Fruit fly (Drosophila melanogaster): ENCODE data around the gene RnrL.

RnrL gene

dm6 chr2L:10342471-10342870 is 14.7 kb upstream of the RnrL start, which contains the start of gene Sps2 (continued):
- peak; percentile 70 for TF ChIP-seq CG2129 (GFP tag; IDR thresholded peaks at IDR 0.05; ENCODE audit: partially characterized antibody)
- peak; percentile 75; the same call in 2 of the 3 replicates for TF ChIP-seq knrl (GFP tag; IDR thresholded peaks at IDR 0.05; ENCODE audit: partially characterized antibody)
- TF ChIP-seq CG31441 (GFP tag; IDR thresholded peaks at IDR 0.05), result 0 out of 2 replicates have a peak, but pooled peaks have one; percentile 9
- peak; percentile 82 for TF ChIP-seq Dll (GFP tag; IDR thresholded peaks at IDR 0.05; ENCODE audit: partially characterized antibody)
- peak; percentile 27 for TF ChIP-seq trem (tag; optimal IDR thresholded peaks at IDR 0.05)
- TF ChIP-seq zen (tag; optimal IDR thresholded peaks at IDR 0.05), result no peak
- no peak for TF ChIP-seq CG18476 (GFP tag; optimal IDR thresholded peaks at IDR 0.05)
- TF ChIP-seq wdn (GFP tag; IDR thresholded peaks at IDR 0.05), result no peak
- no peak for TF ChIP-seq sim (GFP tag; IDR thresholded peaks at IDR 0.05)
- peak; percentile 23 for TF ChIP-seq HmgZ (tag; optimal IDR thresholded peaks at IDR 0.05)
- TF ChIP-seq CG14710 (tag; optimal IDR thresholded peaks at IDR 0.05), result peak; percentile 45
- 0 out of 3 replicates have a peak, but pooled peaks have one; percentile 27 for TF ChIP-seq CG2199 (GFP tag; IDR thresholded peaks at IDR 0.05)
- TF ChIP-seq ssp (GFP tag; IDR thresholded peaks at IDR 0.05), result peak; percentile 17; the same call in 1 of the 2 replicates
- TF ChIP-seq MESR4 (GFP tag; optimal IDR thresholded peaks at IDR 0.05), result peak; percentile 10
- peak; percentile 63 for TF ChIP-seq inv (GFP tag; IDR thresholded peaks at IDR 0.05; ENCODE audit: partially characterized antibody)
- peak; percentile 29 for TF ChIP-seq nmo (GFP tag; optimal IDR thresholded peaks at IDR 0.05)
- TF ChIP-seq lilli (GFP tag; optimal IDR thresholded peaks at IDR 0.05), result peak; percentile 18
- peak; percentile 45 for TF ChIP-seq CG2712 (tag; optimal IDR thresholded peaks at IDR 0.05)
- no peak for TF ChIP-seq fu2 (GFP tag; optimal IDR thresholded peaks at IDR 0.05)
- peak; percentile 11 for TF ChIP-seq Xbp1 (GFP tag; optimal IDR thresholded peaks at IDR 0.05)
- TF ChIP-seq mam (GFP tag; optimal IDR thresholded peaks at IDR 0.05), result peak; percentile 1
- TF ChIP-seq CG16813 (GFP tag; IDR thresholded peaks at IDR 0.05; ENCODE audit: partially characterized antibody), result peak; percentile 75
- peak; percentile 72 for TF ChIP-seq Dref (GFP tag; IDR thresholded peaks at IDR 0.05)
- TF ChIP-seq ab (GFP tag; optimal IDR thresholded peaks at IDR 0.05), result no peak
- TF ChIP-seq sna (GFP tag; IDR thresholded peaks at IDR 0.05; ENCODE audit: partially characterized antibody), result peak; percentile 66
- peak; percentile 30 for TF ChIP-seq CG13624 (GFP tag; optimal IDR thresholded peaks at IDR 0.05)
- no peak for TF ChIP-seq CG2678 (tag; optimal IDR thresholded peaks at IDR 0.05)
- no peak for TF ChIP-seq CG31224 (GFP tag; IDR thresholded peaks at IDR 0.05)
- peak; percentile 42 for TF ChIP-seq phol (tag; optimal IDR thresholded peaks at IDR 0.05)
- no peak for TF ChIP-seq CG12942 (GFP tag; optimal IDR thresholded peaks at IDR 0.05)
- TF ChIP-seq wek (GFP tag; optimal IDR thresholded peaks at IDR 0.05), result peak; percentile 4
- peak in 1 of 3 experiments; percentile 39 for TF ChIP-seq Stat92E (GFP tag; optimal IDR thresholded peaks at IDR 0.05)
- TF ChIP-seq D19B (GFP tag; optimal IDR thresholded peaks at IDR 0.05), result no peak
- peak; percentile 89 for TF ChIP-seq MBD-R2 (GFP tag; IDR thresholded peaks at IDR 0.05)
- TF ChIP-seq CTCF (GFP tag; optimal IDR thresholded peaks at IDR 0.05), result no peak
- peak; percentile 33 for TF ChIP-seq CG9727 (GFP tag; optimal IDR thresholded peaks at IDR 0.05)
- TF ChIP-seq crp (GFP tag; optimal IDR thresholded peaks at IDR 0.05), result peak; percentile 82 to 96
- TF ChIP-seq gfzf (GFP tag; optimal IDR thresholded peaks at IDR 0.05), result peak; percentile 12
- peak; percentile 48; the same call in 1 of the 3 replicates for TF ChIP-seq CG34422 (GFP tag; IDR thresholded peaks at IDR 0.05)
- TF ChIP-seq D19A (tag; optimal IDR thresholded peaks at IDR 0.05), result peak; percentile 16
- TF ChIP-seq CG6791 (GFP tag; IDR thresholded peaks at IDR 0.05; ENCODE audit: partially characterized antibody), result peak; percentile 83
- TF ChIP-seq pzg (GFP tag; optimal IDR thresholded peaks at IDR 0.05), result peak; percentile 54
- TF ChIP-seq HLH3B (GFP tag; IDR thresholded peaks at IDR 0.05), result no peak
- peak; percentile 57 for TF ChIP-seq stwl (tag; optimal IDR thresholded peaks at IDR 0.05)
- peak; percentile 80 for TF ChIP-seq CG34224 (GFP tag; IDR thresholded peaks at IDR 0.05; ENCODE audit: partially characterized antibody)
- TF ChIP-seq Fer3 (tag; optimal IDR thresholded peaks at IDR 0.05), result no peak
- TF ChIP-seq Sox100B (GFP tag; optimal IDR thresholded peaks at IDR 0.05), result no peak
- TF ChIP-seq CG17829 (tag; optimal IDR thresholded peaks at IDR 0.05), result peak; percentile 42
- peak in 1 of 2 experiments; percentile 27 for TF ChIP-seq Pdp1 (GFP tag; optimal IDR thresholded peaks at IDR 0.05)

Measured in whole organism, embryonic.